Worm (Caenorhabditis elegans) whole organism, early embryonic: ENCODE measurements around the gene phb-2.

Experiments used
- B0310.2 ChIP-seq: sonication (generic microtip); optimal IDR thresholded peaks from 2 replicates; lab custom pipeline; 2016; ENCODE audit warnings: mild to moderate bottlenecking, missing genetic modification characterization, missing compliant biosample characterization
- aly-1 ChIP-seq: sonication (generic microtip); optimal IDR thresholded peaks from 2 replicates; lab custom pipeline; 2016; ENCODE audit warnings: missing genetic modification characterization, missing compliant biosample characterization
- ama-1 ChIP-seq: fragments of 150-350 bp; optimal IDR thresholded peaks from 2 replicates; lab custom pipeline; 2014
- ceh-13 ChIP-seq: fragments of 200-800 bp; sonication (Bioruptor generic); optimal IDR thresholded peaks from 2 replicates; lab custom pipeline; 2018; ENCODE audit warnings: mild to moderate bottlenecking, missing genetic modification characterization, missing compliant biosample characterization
- ets-7 ChIP-seq: sonication (generic microtip); optimal IDR thresholded peaks from 2 replicates; lab custom pipeline; 2016; ENCODE audit warnings: missing genotype, missing genetic modification characterization, missing compliant biosample characterization
- flt-1 ChIP-seq: fragments of 200-800 bp; sonication (Bioruptor generic); IDR thresholded peaks from 2 replicates; pipeline ENCODE4 v1.3.6; 2022; ENCODE audit warnings: missing genetic modification characterization, missing compliant biosample characterization
- hmbx-1 ChIP-seq: sonication (generic microtip); optimal IDR thresholded peaks from 2 replicates; lab custom pipeline; 2016; ENCODE audit warnings: mild to moderate bottlenecking, missing genetic modification characterization, missing compliant biosample characterization
- hmg-4 ChIP-seq: fragments of 200-800 bp; sonication (Bioruptor generic); optimal IDR thresholded peaks from 2 replicates; lab custom pipeline; 2018; ENCODE audit warnings: mild to moderate bottlenecking, missing genetic modification characterization, missing compliant biosample characterization
- pes-1 ChIP-seq: fragments of 200-800 bp; sonication (Bioruptor generic); IDR thresholded peaks from 2 replicates; pipeline ENCODE4 v1.3.6; 2022; ENCODE audit warnings: missing genetic modification reagents, missing genetic modification characterization, missing compliant biosample characterization
- scrt-1 ChIP-seq: fragments of 200-800 bp; sonication (Bioruptor generic); IDR thresholded peaks from 2 replicates; pipeline ENCODE4 v1.3.6; 2022; ENCODE audit warnings: missing genetic modification characterization, missing compliant biosample characterization
- sea-1 ChIP-seq: fragments of 200-800 bp; sonication (Bioruptor generic); conservative IDR thresholded peaks from 2 replicates; pipeline ENCODE4 v1.3.6; 2022; ENCODE audit warnings: missing genetic modification characterization, missing compliant biosample characterization
- tbx-11 ChIP-seq: fragments of 200-800 bp; sonication (Bioruptor generic); IDR thresholded peaks from 2 replicates; pipeline ENCODE4 v1.3.6; 2022; ENCODE audit warnings: missing genetic modification characterization, missing compliant biosample characterization
- tra-4 ChIP-seq: sonication (generic microtip); optimal IDR thresholded peaks from 2 replicates; lab custom pipeline; 2017; ENCODE audit warnings: missing genetic modification characterization, missing compliant biosample characterization

- no peak for TF ChIP-seq hmbx-1 (tag; lab: Kevin White, UChicago)
- TF ChIP-seq hmg-4 (GFP tag; lab: Kevin White, UChicago) = no peak
- no peak for TF ChIP-seq ets-7 (tag; lab: Kevin White, UChicago)
- TF ChIP-seq ama-1 (lab: Kevin White, UChicago) = no peak
- no peak for TF ChIP-seq B0310.2 (tag; lab: Kevin White, UChicago)
- TF ChIP-seq tra-4 (tag; lab: Kevin White, UChicago) = no peak
- TF ChIP-seq tbx-11 (GFP tag; lab: Robert Waterston, UW) = no peak
- no peak for TF ChIP-seq ceh-13 (GFP tag; lab: Kevin White, UChicago)
- TF ChIP-seq flt-1 = no peak
- no peak for TF ChIP-seq scrt-1 (GFP tag; lab: Robert Waterston, UW)
- TF ChIP-seq sea-1 (GFP tag; lab: Robert Waterston, UW) = no peak
- TF ChIP-seq aly-1 (tag; lab: Kevin White, UChicago) = no peak
- TF ChIP-seq pes-1 (GFP tag; lab: Robert Waterston, UW) = no peak
These were observed 44.0 kb upstream of the phb-2 start for ce11 chrII:6207252-6207651.
